Worm (Caenorhabditis elegans) whole organism, early embryonic: ENCODE results near the gene clec-136.

Experiments used
- B0310.2 ChIP-seq: sonication (generic microtip); optimal IDR thresholded peaks from 2 replicates; lab custom pipeline; 2016; ENCODE audit warnings: mild to moderate bottlenecking, missing genetic modification characterization, missing compliant biosample characterization
- F13C5.2 ChIP-seq: sonication (generic microtip); optimal IDR thresholded peaks from 2 replicates; lab custom pipeline; 2017; ENCODE audit warnings: mild to moderate bottlenecking, missing genetic modification characterization, inconsistent platforms, missing compliant biosample characterization
- aly-1 ChIP-seq: sonication (generic microtip); optimal IDR thresholded peaks from 2 replicates; lab custom pipeline; 2016; ENCODE audit warnings: missing genetic modification characterization, missing compliant biosample characterization
- ama-1 ChIP-seq: fragments of 150-350 bp; optimal IDR thresholded peaks from 2 replicates; lab custom pipeline; 2014
- ceh-13 ChIP-seq: fragments of 200-800 bp; sonication (Bioruptor generic); optimal IDR thresholded peaks from 2 replicates; lab custom pipeline; 2018; ENCODE audit warnings: mild to moderate bottlenecking, missing genetic modification characterization, missing compliant biosample characterization
- ceh-36 ChIP-seq: sonication (generic microtip); optimal IDR thresholded peaks from 2 replicates; lab custom pipeline; 2016; ENCODE audit warnings: missing genetic modification characterization, inconsistent platforms, missing compliant biosample characterization
- ets-7 ChIP-seq: sonication (generic microtip); optimal IDR thresholded peaks from 2 replicates; lab custom pipeline; 2016; ENCODE audit warnings: missing genotype, missing genetic modification characterization, missing compliant biosample characterization
- flt-1 ChIP-seq: fragments of 200-800 bp; sonication (Bioruptor generic); IDR thresholded peaks from 2 replicates; pipeline ENCODE4 v1.3.6; 2022; ENCODE audit warnings: missing genetic modification characterization, missing compliant biosample characterization
- hmbx-1 ChIP-seq: sonication (generic microtip); optimal IDR thresholded peaks from 2 replicates; lab custom pipeline; 2016; ENCODE audit warnings: mild to moderate bottlenecking, missing genetic modification characterization, missing compliant biosample characterization
- hmg-4 ChIP-seq: fragments of 200-800 bp; sonication (Bioruptor generic); optimal IDR thresholded peaks from 2 replicates; lab custom pipeline; 2018; ENCODE audit warnings: mild to moderate bottlenecking, missing genetic modification characterization, missing compliant biosample characterization
- hnd-1 ChIP-seq: sonication (generic microtip); optimal IDR thresholded peaks from 2 replicates; lab custom pipeline; 2016; ENCODE audit warnings: missing genetic modification characterization, missing compliant biosample characterization
- pes-1 ChIP-seq: fragments of 200-800 bp; sonication (Bioruptor generic); IDR thresholded peaks from 2 replicates; pipeline ENCODE4 v1.3.6; 2022; ENCODE audit warnings: missing genetic modification reagents, missing genetic modification characterization, missing compliant biosample characterization
- scrt-1 ChIP-seq: fragments of 200-800 bp; sonication (Bioruptor generic); IDR thresholded peaks from 2 replicates; pipeline ENCODE4 v1.3.6; 2022; ENCODE audit warnings: missing genetic modification characterization, missing compliant biosample characterization
- sea-1 ChIP-seq: fragments of 200-800 bp; sonication (Bioruptor generic); conservative IDR thresholded peaks from 2 replicates; pipeline ENCODE4 v1.3.6; 2022; ENCODE audit warnings: missing genetic modification characterization, missing compliant biosample characterization
- tbx-11 ChIP-seq: fragments of 200-800 bp; sonication (Bioruptor generic); IDR thresholded peaks from 2 replicates; pipeline ENCODE4 v1.3.6; 2022; ENCODE audit warnings: missing genetic modification characterization, missing compliant biosample characterization
- tbx-37 ChIP-seq: fragments of 200-800 bp; sonication (Bioruptor generic); conservative IDR thresholded peaks from 2 replicates; pipeline ENCODE4 v1.3.6; 2022; ENCODE audit warnings: missing genetic modification reagents, missing genetic modification characterization, missing compliant biosample characterization
- tra-4 ChIP-seq: sonication (generic microtip); optimal IDR thresholded peaks from 2 replicates; lab custom pipeline; 2017; ENCODE audit warnings: missing genetic modification characterization, missing compliant biosample characterization

clec-136 gene

ce11 chrII:4616443-4616842 is at the start of gene clec-136:
Gene clec-136 (minus strand): TSS chrII:4616543.
- TF ChIP-seq hmbx-1 (tag; lab: Kevin White, UChicago) (no peak), aly-1 (tag; lab: Kevin White, UChicago) (no peak), tbx-37 (no peak), ceh-13 (GFP tag; lab: Kevin White, UChicago) (no peak), B0310.2 (no peak), F13C5.2 (tag; lab: Kevin White, UChicago) (no peak), pes-1 (GFP tag; lab: Robert Waterston, UW) (no peak), tra-4 (no peak), ets-7 (tag; lab: Kevin White, UChicago) (no peak), ceh-36 (tag; lab: Kevin White, UChicago) (no peak), sea-1 (GFP tag; lab: Robert Waterston, UW) (no peak), hnd-1 (tag; lab: Kevin White, UChicago) (no peak), ama-1 (lab: Kevin White, UChicago) (no peak), scrt-1 (GFP tag; lab: Robert Waterston, UW) (no peak), tbx-11 (no peak)

- TF ChIP-seq tbx-37 (no peak), ama-1 (lab: Kevin White, UChicago) (no peak), tra-4 (no peak), hmg-4 (GFP tag; lab: Kevin White, UChicago) (no peak), flt-1 (GFP tag; lab: Robert Waterston, UW) (no peak), B0310.2 (no peak), ceh-36 (tag; lab: Kevin White, UChicago) (no peak), scrt-1 (GFP tag; lab: Robert Waterston, UW) (no peak), aly-1 (tag; lab: Kevin White, UChicago) (no peak), tbx-11 (no peak), ets-7 (tag; lab: Kevin White, UChicago) (no peak), ceh-13 (GFP tag; lab: Kevin White, UChicago) (no peak), sea-1 (GFP tag; lab: Robert Waterston, UW) (no peak), F13C5.2 (tag; lab: Kevin White, UChicago) (no peak), hmbx-1 (tag; lab: Kevin White, UChicago) (no peak), pes-1 (GFP tag; lab: Robert Waterston, UW) (no peak), hnd-1 (tag; lab: Kevin White, UChicago) (no peak)
These were observed 49.0 kb upstream of the clec-136 start, which contains the start of gene T05A7.11 for ce11 chrII:4665359-4665758. Gene T05A7.11 (minus strand): TSS chrII:4665459.

DNA sequence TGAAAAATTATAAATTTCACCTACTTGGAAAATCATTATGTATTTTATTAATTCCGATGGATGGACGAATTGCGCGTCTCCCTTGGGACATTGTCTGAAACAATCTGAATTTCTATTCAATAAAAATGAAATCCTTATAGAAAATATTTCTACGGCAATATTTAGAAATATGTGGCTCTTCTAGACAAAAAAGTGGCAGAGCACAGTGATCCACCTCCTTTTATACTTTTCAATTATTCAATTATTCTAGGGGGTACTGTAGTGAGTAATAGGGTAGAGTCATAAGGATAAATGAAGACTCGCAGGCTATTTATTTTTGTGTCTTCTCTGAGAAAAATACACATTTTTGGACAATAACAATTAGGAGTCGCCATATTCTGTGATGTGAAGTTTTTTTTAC is 46.8 kb upstream of the clec-136 start, which contains the start of gene T05A7.12:
Gene T05A7.12 (minus strand): TSS at position 101 of the 400 bp plus-strand sequence.
- TF ChIP-seq aly-1 (tag; lab: Kevin White, UChicago) (no peak), F13C5.2 (tag; lab: Kevin White, UChicago) (no peak), hmbx-1 (tag; lab: Kevin White, UChicago) (no peak), pes-1 (GFP tag; lab: Robert Waterston, UW) (no peak), hmg-4 (GFP tag; lab: Kevin White, UChicago) (no peak)

- no peak for TF ChIP-seq tra-4
- TF ChIP-seq scrt-1 (GFP tag; lab: Robert Waterston, UW), result no peak
- no peak for TF ChIP-seq pes-1 (GFP tag; lab: Robert Waterston, UW)
- TF ChIP-seq flt-1 (GFP tag; lab: Robert Waterston, UW), result no peak
- TF ChIP-seq hnd-1 (tag; lab: Kevin White, UChicago), result no peak
- TF ChIP-seq hmg-4 (GFP tag; lab: Kevin White, UChicago), result no peak
- TF ChIP-seq hmbx-1 (tag; lab: Kevin White, UChicago), result no peak
- no peak for TF ChIP-seq tbx-37
- TF ChIP-seq ama-1 (lab: Kevin White, UChicago), result no peak
- no peak for TF ChIP-seq sea-1 (GFP tag; lab: Robert Waterston, UW)
These were observed 44.9 kb upstream of the clec-136 start, which contains the start of gene T05A7.13 for ce11 chrII:4661278-4661677. Gene T05A7.13 (minus strand): TSS chrII:4661378.

- no peak for TF ChIP-seq pes-1 (GFP tag; lab: Robert Waterston, UW)
- TF ChIP-seq scrt-1 (GFP tag; lab: Robert Waterston, UW), result no peak
- TF ChIP-seq B0310.2, result no peak
- TF ChIP-seq aly-1 (tag; lab: Kevin White, UChicago), result no peak
- no peak for TF ChIP-seq ceh-36 (tag; lab: Kevin White, UChicago)
- TF ChIP-seq sea-1 (GFP tag; lab: Robert Waterston, UW), result no peak
- TF ChIP-seq hnd-1 (tag; lab: Kevin White, UChicago), result no peak
- no peak for TF ChIP-seq tbx-11
- TF ChIP-seq hmg-4 (GFP tag; lab: Kevin White, UChicago), result no peak
These were observed 41.9 kb upstream of the clec-136 start for ce11 chrII:4658245-4658644.

DNA sequence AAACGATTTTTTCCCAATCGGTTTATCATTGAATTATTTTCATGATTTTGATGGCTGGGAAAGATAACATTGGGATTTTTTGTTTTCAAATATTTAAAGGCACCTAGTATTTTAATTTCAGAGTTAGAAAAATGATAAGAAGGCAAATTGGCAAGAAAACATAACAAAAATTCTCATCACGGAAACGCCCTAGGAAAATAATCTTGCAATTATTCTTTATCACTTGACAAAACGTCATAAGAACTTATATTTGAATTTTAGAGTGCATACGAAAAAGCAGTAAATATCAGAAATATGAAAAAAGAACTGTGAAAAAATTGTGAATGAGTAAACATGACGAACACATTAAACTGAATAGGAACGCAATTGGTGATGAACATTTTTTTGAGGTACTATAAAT is 41.0 kb upstream of the clec-136 start:
- TF ChIP-seq hmbx-1 (tag; lab: Kevin White, UChicago) (no peak), flt-1 (GFP tag; lab: Robert Waterston, UW) (no peak), tbx-11 (no peak), B0310.2 (no peak), ama-1 (lab: Kevin White, UChicago) (no peak), hmg-4 (GFP tag; lab: Kevin White, UChicago) (no peak), aly-1 (tag; lab: Kevin White, UChicago) (no peak), hnd-1 (tag; lab: Kevin White, UChicago) (no peak), scrt-1 (GFP tag; lab: Robert Waterston, UW) (no peak), ceh-36 (tag; lab: Kevin White, UChicago) (no peak), pes-1 (GFP tag; lab: Robert Waterston, UW) (no peak), sea-1 (GFP tag; lab: Robert Waterston, UW) (no peak)

DNA sequence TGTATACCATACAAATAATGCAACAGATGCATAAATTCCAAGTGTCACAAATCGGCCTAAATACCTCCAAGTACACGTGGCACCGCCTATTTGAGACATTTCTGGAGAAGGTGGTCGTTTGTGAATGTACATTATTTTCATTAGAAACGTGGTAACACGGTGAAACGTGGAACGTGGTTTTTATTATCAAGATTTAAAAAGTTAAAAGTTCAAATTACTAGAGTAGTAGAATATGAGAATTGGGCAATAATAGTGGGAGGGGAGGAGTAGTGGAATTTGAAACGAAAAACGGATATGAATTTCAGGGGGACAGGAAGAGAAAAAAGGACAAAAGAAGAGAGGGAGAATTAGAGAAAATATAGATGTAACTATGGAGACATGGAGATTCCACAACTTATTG is 39.5 kb upstream of the clec-136 start, which contains the start of gene fut-6:
Gene fut-6 (minus strand): TSS at position 101 of the 400 bp plus-strand sequence.
- TF ChIP-seq tbx-37 (no peak), F13C5.2 (tag; lab: Kevin White, UChicago) (no peak), ceh-13 (GFP tag; lab: Kevin White, UChicago) (no peak), aly-1 (tag; lab: Kevin White, UChicago) (no peak), hnd-1 (tag; lab: Kevin White, UChicago) (no peak)
